Worm (Caenorhabditis elegans) whole organism, L4 larva: ENCODE results near the gene Y38E10A.24.

Source experiments
- ceh-82 ChIP-seq: sonication (generic microtip); optimal IDR thresholded peaks from 2 replicates; lab custom pipeline; 2017; ENCODE audit warnings: missing biosample characterization, missing genetic modification characterization
- daf-12 ChIP-seq: fragments of 150-350 bp; optimal IDR thresholded peaks from 2 replicates; lab custom pipeline; 2014; ENCODE audit warnings: missing biosample characterization, missing genetic modification reagents, missing genetic modification characterization

ce11 chrII:12696116-12696515, 17.3 kb downstream of the Y38E10A.24 start:
- TF ChIP-seq ceh-82, result no peak
- TF ChIP-seq daf-12 (tag; lab: Kevin White, UChicago), result no peak
